Fruit fly (Drosophila melanogaster) whole organism, prepupa: ENCODE measurements around the gene Task7.

Experiments
- Blimp-1 ChIP-seq: fragments of 200-800 bp; sonication (Bioruptor generic); optimal IDR thresholded peaks from 3 replicates; lab custom pipeline; 2017; ENCODE audit warnings: missing biosample characterization, missing genetic modification characterization, mild to moderate bottlenecking, moderate library complexity, missing genetic modification reagents
- CG10631 ChIP-seq: fragments of 200-800 bp; sonication (Bioruptor generic); optimal IDR thresholded peaks from 2 replicates; lab custom pipeline; 2016; ENCODE audit warnings: missing biosample characterization, missing genetic modification characterization
- CG11762 ChIP-seq: fragments of 200-800 bp; sonication (Bioruptor generic); optimal IDR thresholded peaks from 3 replicates; lab custom pipeline; 2016; ENCODE audit warnings: missing biosample characterization, missing genetic modification characterization; ENCODE audit not compliant: insufficient read depth
- CG15336 ChIP-seq: fragments of 200-800 bp; sonication (Bioruptor generic); IDR thresholded peaks from 2 replicates; pipeline ENCODE4 v1.3.6; 2022; ENCODE audit warnings: missing biosample characterization, missing genetic modification characterization
- CG3032 ChIP-seq: fragments of 200-800 bp; optimal IDR thresholded peaks from 2 replicates; lab custom pipeline; 2019; ENCODE audit warnings: missing biosample characterization, mild to moderate bottlenecking, missing genetic modification characterization, moderate library complexity
- CG31627 ChIP-seq: fragments of 200-800 bp; sonication (Bioruptor generic); optimal IDR thresholded peaks from 3 replicates; lab custom pipeline; 2016; ENCODE audit warnings: missing biosample characterization, missing genetic modification characterization
- CG4318 ChIP-seq: fragments of 200-800 bp; sonication (Bioruptor generic); optimal IDR thresholded peaks from 3 replicates; lab custom pipeline; 2017; ENCODE audit warnings: missing biosample characterization, mild to moderate bottlenecking, missing genetic modification characterization
- CG6808 ChIP-seq: fragments of 200-800 bp; sonication (Bioruptor generic); optimal IDR thresholded peaks from 3 replicates; lab custom pipeline; 2017; ENCODE audit warnings: missing biosample characterization, missing genetic modification characterization, mild to moderate bottlenecking, moderate library complexity, missing genetic modification reagents
- CG8119 ChIP-seq: fragments of 200-800 bp; sonication (Bioruptor generic); IDR thresholded peaks from 3 replicates; pipeline ENCODE4 v1.3.6; 2022; ENCODE audit warnings: missing biosample characterization, missing genetic modification characterization
- Eip75B ChIP-seq: fragments of 200-800 bp; sonication (Bioruptor generic); optimal IDR thresholded peaks from 3 replicates; lab custom pipeline; 2016; ENCODE audit warnings: missing biosample characterization, missing genetic modification characterization
- Eip78C ChIP-seq: fragments of 200-800 bp; sonication (Bioruptor generic); peaks from one replicate; lab custom pipeline; 2016; ENCODE audit warnings: missing biosample characterization, missing genetic modification characterization
- Eip93F ChIP-seq: fragments of 200-800 bp; sonication (Bioruptor generic); optimal IDR thresholded peaks from 2 replicates; lab custom pipeline; 2016; ENCODE audit warnings: missing biosample characterization, mild to moderate bottlenecking, missing genetic modification characterization
- Ets21C ChIP-seq: fragments of 200-800 bp; sonication (Bioruptor generic); optimal IDR thresholded peaks from 3 replicates; lab custom pipeline; 2016; ENCODE audit warnings: missing biosample characterization, missing genetic modification characterization
- Hr38 ChIP-seq: sonication (Bioruptor generic); optimal IDR thresholded peaks from 2 replicates; lab custom pipeline; 2016; ENCODE audit warnings: missing biosample characterization, missing genetic modification characterization
- Met ChIP-seq: fragments of 200-800 bp; sonication (Bioruptor generic); optimal IDR thresholded peaks from 3 replicates; lab custom pipeline; 2016; ENCODE audit warnings: missing biosample characterization, missing genetic modification characterization
- Smox ChIP-seq: fragments of 200-800 bp; sonication (Bioruptor generic); optimal IDR thresholded peaks from 3 replicates; lab custom pipeline; 2016; ENCODE audit warnings: missing biosample characterization, missing genetic modification characterization
- Sox102F ChIP-seq: fragments of 200-800 bp; sonication (Bioruptor generic); optimal IDR thresholded peaks from 2 replicates; lab custom pipeline; 2016; ENCODE audit warnings: missing biosample characterization, mild to moderate bottlenecking, missing genetic modification characterization
- acj6 ChIP-seq: fragments of 200-800 bp; sonication (Bioruptor generic); optimal IDR thresholded peaks from 3 replicates; lab custom pipeline; 2016; ENCODE audit warnings: missing biosample characterization, missing genetic modification characterization
- dac ChIP-seq: fragments of 200-800 bp; sonication (Bioruptor generic); optimal IDR thresholded peaks from 2 replicates; lab custom pipeline; 2017; ENCODE audit warnings: missing biosample characterization, mild to moderate bottlenecking, missing genetic modification characterization
- eg ChIP-seq: fragments of 200-800 bp; sonication (Bioruptor generic); IDR thresholded peaks from 3 replicates; pipeline ENCODE4 v1.3.6; 2022; ENCODE audit warnings: missing biosample characterization, missing genetic modification characterization
- fd59A ChIP-seq: fragments of 200-800 bp; sonication (Bioruptor generic); optimal IDR thresholded peaks from 2 replicates; lab custom pipeline; 2017; ENCODE audit warnings: missing biosample characterization, mild to moderate bottlenecking, missing genetic modification characterization, missing genetic modification reagents
- fd85E ChIP-seq: fragments of 200-800 bp; sonication (Bioruptor generic); optimal IDR thresholded peaks from 3 replicates; lab custom pipeline; 2016; ENCODE audit warnings: missing biosample characterization, missing genetic modification characterization
- fkh ChIP-seq: fragments of 200-800 bp; sonication (Bioruptor generic); optimal IDR thresholded peaks from 3 replicates; lab custom pipeline; 2017; ENCODE audit warnings: missing biosample characterization, mild to moderate bottlenecking, missing genetic modification characterization, moderate library complexity
- pdm3 ChIP-seq: fragments of 200-800 bp; sonication (Bioruptor generic); optimal IDR thresholded peaks from 3 replicates; lab custom pipeline; 2016; ENCODE audit warnings: missing biosample characterization, missing genetic modification characterization
- salr ChIP-seq, 2 experiments: fragments of 200-800 bp; sonication (Bioruptor generic); optimal IDR thresholded peaks; 3 replicates each; lab custom pipeline; 2016 to 2018; ENCODE audit warnings: missing biosample characterization in 2 of 2, missing genetic modification characterization in 2 of 2, mild to moderate bottlenecking in 1 of 2
- svp ChIP-seq: fragments of 200-800 bp; sonication (Bioruptor generic); peaks from one replicate; lab custom pipeline; 2016; ENCODE audit warnings: missing biosample characterization, missing genetic modification characterization
- topi ChIP-seq: fragments of 200-800 bp; sonication (Bioruptor generic); optimal IDR thresholded peaks from 3 replicates; lab custom pipeline; 2016; ENCODE audit warnings: missing biosample characterization, missing genetic modification characterization
- vri ChIP-seq: fragments of 200-800 bp; sonication (Bioruptor generic); optimal IDR thresholded peaks from 3 replicates; lab custom pipeline; 2016; ENCODE audit warnings: missing biosample characterization, mild to moderate bottlenecking, missing genetic modification characterization

Task7 gene

dm6 chr3R:9370413-9370812 is 41.7 kb downstream of the Task7 start (continued):
- TF ChIP-seq Smox (no peak), acj6 (GFP tag; lab: Kevin White, UChicago) (no peak), CG31627 (GFP tag; lab: Kevin White, UChicago) (peak; percentile 13), CG11762 (GFP tag; lab: Kevin White, UChicago) (no peak), dac (GFP tag; lab: Kevin White, UChicago) (no peak), Sox102F (GFP tag; lab: Kevin White, UChicago) (no peak), Ets21C (GFP tag; lab: Kevin White, UChicago) (no peak), Met (GFP tag; lab: Kevin White, UChicago) (peak; percentile 30), CG3032 (no peak), fd59A (GFP tag; lab: Kevin White, UChicago) (no peak), vri (no peak), CG4318 (GFP tag; lab: Kevin White, UChicago) (no peak), Blimp-1 (GFP tag; lab: Kevin White, UChicago) (no peak), fd85E (GFP tag; lab: Kevin White, UChicago) (no peak), topi (peak; percentile 7), pdm3 (GFP tag; lab: Kevin White, UChicago) (no peak)

dm6 chr3R:9365893-9366500 is 46.1 kb downstream of the Task7 start:
- TF ChIP-seq salr (GFP tag; optimal IDR thresholded peaks at IDR 0.05; lab: Kevin White, UChicago): no peak
- peak; percentile 32 for TF ChIP-seq Eip93F (GFP tag; lab: Kevin White, UChicago)
- peak; percentile 76 for TF ChIP-seq vri
- TF ChIP-seq fkh (GFP tag; lab: Kevin White, UChicago): no peak
- TF ChIP-seq CG8119: no peak
- no peak for TF ChIP-seq CG10631 (GFP tag; lab: Kevin White, UChicago)
- no peak for TF ChIP-seq Eip75B (GFP tag; lab: Kevin White, UChicago)
- TF ChIP-seq Hr38 (GFP tag; lab: Kevin White, UChicago): no peak
- peak; percentile 39 for TF ChIP-seq Eip78C (GFP tag; lab: Kevin White, UChicago)
- peak; percentile 2 for TF ChIP-seq CG6808 (GFP tag; lab: Kevin White, UChicago)
- TF ChIP-seq CG15336 (GFP tag; lab: Robert Waterston, UW): no peak

dm6 chr3R:9365121-9365520 is 47.0 kb downstream of the Task7 start, which contains the start of gene Srr:
Srr (plus strand) TSS chr3R:9365398.
- TF ChIP-seq svp (GFP tag; lab: Kevin White, UChicago) (peak; percentile 94), eg (GFP tag; lab: Robert Waterston, UW) (no peak)

- TF ChIP-seq Eip93F (GFP tag; lab: Kevin White, UChicago) (no peak), Eip78C (GFP tag; lab: Kevin White, UChicago) (peak; percentile 65), fkh (GFP tag; lab: Kevin White, UChicago) (peak; percentile 10), svp (GFP tag; lab: Kevin White, UChicago) (peak; percentile 93)
These were observed 48.9 kb downstream of the Task7 start, which contains the start of gene CG18473 for dm6 chr3R:9363066-9363719. CG18473 (plus strand) TSS chr3R:9363305.
